Fruit fly (Drosophila melanogaster) Kc167 (cell line): ENCODE measurements around the gene eIF3f1.

Experiments
- Sin3A ChIP-seq: fragments of >200 bp; optimal IDR thresholded peaks from 2 replicates; lab custom pipeline; 2018; ENCODE audit warnings: missing external identifiers
- insv ChIP-seq: fragments of >200 bp; optimal IDR thresholded peaks from 3 replicates; lab custom pipeline; 2018; ENCODE audit warnings: missing external identifiers
- ttk ChIP-seq: sonication (Bioruptor generic); optimal IDR thresholded peaks from 2 replicates; lab custom pipeline; 2017; ENCODE audit warnings: missing external identifiers

DNA sequence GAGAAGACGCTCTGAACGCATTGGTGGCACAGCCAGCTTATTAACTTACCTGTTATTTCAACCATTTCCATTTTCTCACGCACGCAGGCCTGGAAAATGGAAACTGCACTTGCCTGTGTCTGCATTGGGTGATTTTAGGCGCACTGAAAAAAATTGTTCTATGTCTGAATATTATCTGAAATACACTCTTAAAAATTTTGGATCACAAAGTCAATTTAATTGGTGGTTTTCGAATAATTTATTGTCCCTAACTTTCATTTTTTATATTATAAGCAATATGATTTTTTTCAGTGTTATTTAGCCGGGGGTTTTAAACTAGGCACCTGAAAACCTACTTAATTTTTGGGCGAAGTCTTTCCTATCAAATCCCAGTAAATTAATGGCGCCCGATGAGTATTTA, 50.9 kb downstream of the eIF3f1 start:
- TF ChIP-seq ttk (lab: Kevin White, UChicago) (no peak), Sin3A (lab: Kevin White, UChicago) (no peak), insv (lab: Kevin White, UChicago) (no peak)
